Fruit fly (Drosophila melanogaster): Measurements from ENCODE around the gene Taf1.

Taf1 gene

dm6 chr3R:6667245-6667644 lies 20.6 kb downstream of the Taf1 start (continued):
- no peak for TF ChIP-seq B-H2 (GFP tag; optimal IDR thresholded peaks at IDR 0.05)
- TF ChIP-seq CG17385 (GFP tag; optimal IDR thresholded peaks at IDR 0.05) = no peak
- peak; percentile 4 for TF ChIP-seq bab2 (GFP tag; optimal IDR thresholded peaks at IDR 0.05)
- no peak for TF ChIP-seq HmgZ (tag; optimal IDR thresholded peaks at IDR 0.05)
- TF ChIP-seq CG8281 (tag; optimal IDR thresholded peaks at IDR 0.05) = no peak
- 0 out of 2 replicates have a peak, but pooled peaks have one; percentile 27 for TF ChIP-seq ranshi (GFP tag; IDR thresholded peaks at IDR 0.05)
- no peak for TF ChIP-seq cwo (GFP tag; optimal IDR thresholded peaks at IDR 0.05)
- TF ChIP-seq repo (GFP tag; optimal IDR thresholded peaks at IDR 0.05) = no peak
- TF ChIP-seq NfI (GFP tag; optimal IDR thresholded peaks at IDR 0.05) = no peak
- TF ChIP-seq pros (GFP tag; optimal IDR thresholded peaks at IDR 0.05) = no peak
- no peak for TF ChIP-seq CG13287 (GFP tag; IDR thresholded peaks at IDR 0.05; ENCODE audit: partially characterized antibody)
- TF ChIP-seq sr (GFP tag; IDR thresholded peaks at IDR 0.05) = no peak
- no peak for TF ChIP-seq CG6689 (GFP tag; IDR thresholded peaks at IDR 0.05)
- TF ChIP-seq CG2889 (GFP tag; IDR thresholded peaks at IDR 0.05) = no peak
- peak; percentile 5 for TF ChIP-seq CG5245 (GFP tag; optimal IDR thresholded peaks at IDR 0.05)
- TF ChIP-seq bowl (GFP tag; IDR thresholded peaks at IDR 0.05) = no peak
- TF ChIP-seq dpn (GFP tag; optimal IDR thresholded peaks at IDR 0.05) = no peak
- no peak for TF ChIP-seq CG6854 (GFP tag; optimal IDR thresholded peaks at IDR 0.05)
- peak; percentile 61 for TF ChIP-seq Spps (tag; optimal IDR thresholded peaks at IDR 0.05)
- no peak for TF ChIP-seq wdn (GFP tag; IDR thresholded peaks at IDR 0.05)
- TF ChIP-seq Poxn (GFP tag; IDR thresholded peaks at IDR 0.05) = no peak
- no peak for TF ChIP-seq lilli (GFP tag; optimal IDR thresholded peaks at IDR 0.05)
- no peak for TF ChIP-seq esg (GFP tag; conservative IDR thresholded peaks at IDR 0.05)
- no peak for TF ChIP-seq chinmo (GFP tag; IDR thresholded peaks at IDR 0.05; ENCODE audit: partially characterized antibody)
- peak in 1 of 2 experiments; percentile 58 for TF ChIP-seq bsh (GFP tag; optimal IDR thresholded peaks at IDR 0.05)
- TF ChIP-seq chif (GFP tag; optimal IDR thresholded peaks at IDR 0.05) = peak; percentile 26 to 55
- no peak for TF ChIP-seq Dbx (GFP tag; IDR thresholded peaks at IDR 0.05)
- no peak for TF ChIP-seq vvl (GFP tag; IDR thresholded peaks at IDR 0.05)
- TF ChIP-seq CG7271 (tag; optimal IDR thresholded peaks at IDR 0.05) = peak; percentile 76
- TF ChIP-seq dan (GFP tag; IDR thresholded peaks at IDR 0.05) = no peak
- TF ChIP-seq HLH54F (GFP tag; optimal IDR thresholded peaks at IDR 0.05) = no peak
- TF ChIP-seq Dref (GFP tag; IDR thresholded peaks at IDR 0.05) = no peak
- peak; percentile 70 for TF ChIP-seq CG33557 (GFP tag; optimal IDR thresholded peaks at IDR 0.05)
- TF ChIP-seq Usf (GFP tag; optimal IDR thresholded peaks at IDR 0.05) = no peak
- no peak for TF ChIP-seq sens-2 (GFP tag; IDR thresholded peaks at IDR 0.05)
- TF ChIP-seq CG6765 (GFP tag; optimal IDR thresholded peaks at IDR 0.05) = no peak
- no peak for TF ChIP-seq CG42726 (GFP tag; IDR thresholded peaks at IDR 0.05; ENCODE audit: partially characterized antibody)
- no peak for TF ChIP-seq nom (GFP tag; optimal IDR thresholded peaks at IDR 0.05)
- no peak for TF ChIP-seq Sry-δ (GFP tag; optimal IDR thresholded peaks at IDR 0.05)
- no peak for TF ChIP-seq CG17328 (GFP tag; IDR thresholded peaks at IDR 0.05)
- TF ChIP-seq scrt (GFP tag; optimal IDR thresholded peaks at IDR 0.05) = no peak
- peak; percentile 28 for TF ChIP-seq CG4424 (GFP tag; optimal IDR thresholded peaks at IDR 0.05)
- TF ChIP-seq CG11247 (GFP tag; IDR thresholded peaks at IDR 0.05) = no peak
- TF ChIP-seq pzg (GFP tag; optimal IDR thresholded peaks at IDR 0.05) = no peak
- peak; percentile 83 for TF ChIP-seq CG7745 (tag; optimal IDR thresholded peaks at IDR 0.05)
- no peak for TF ChIP-seq shn (GFP tag; optimal IDR thresholded peaks at IDR 0.05)
- no peak for TF ChIP-seq Fer3 (tag; optimal IDR thresholded peaks at IDR 0.05)
- TF ChIP-seq CG4328 (GFP tag; optimal IDR thresholded peaks at IDR 0.05) = no peak
- TF ChIP-seq gfzf (GFP tag; optimal IDR thresholded peaks at IDR 0.05) = no peak
- TF ChIP-seq CG9609 (GFP tag; optimal IDR thresholded peaks at IDR 0.05) = no peak
- no peak for TF ChIP-seq CG31365 (tag; optimal IDR thresholded peaks at IDR 0.05)
- no peak for TF ChIP-seq CG10274 (GFP tag; optimal IDR thresholded peaks at IDR 0.05)

Data from whole organism, embryonic.